Fruit fly (Drosophila melanogaster): ENCODE results near the gene Ugt36A1.

Gene Ugt36A1

DNA sequence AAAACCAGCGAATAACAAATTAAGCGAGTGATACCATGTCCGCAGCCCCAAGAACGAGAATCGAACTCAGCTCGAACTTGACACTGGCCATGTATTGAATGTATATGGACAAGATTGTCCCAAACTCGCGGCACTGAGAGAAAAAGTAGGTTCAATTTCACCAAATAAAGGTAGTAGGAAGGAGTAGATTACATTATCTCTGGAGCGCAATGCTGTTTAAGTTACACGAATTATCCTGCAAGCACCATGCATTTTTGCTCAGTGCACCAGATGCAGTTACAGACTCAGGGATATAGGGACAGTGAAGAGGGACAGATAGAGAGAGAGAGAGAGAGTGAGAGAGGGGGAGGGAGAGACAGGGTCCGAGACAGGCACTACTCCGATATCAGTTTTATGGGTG is 24.9 kb upstream of the Ugt36A1 start (continued):
- TF ChIP-seq crol (GFP tag; IDR thresholded peaks at IDR 0.05) (peak; percentile 48; the same call in 1 of the 2 replicates), twi (tag; optimal IDR thresholded peaks at IDR 0.05) (peak; percentile 36), al (GFP tag; IDR thresholded peaks at IDR 0.05) (no peak), Dip3 (GFP tag; optimal IDR thresholded peaks at IDR 0.05) (no peak), mld (GFP tag; IDR thresholded peaks at IDR 0.05; ENCODE audit: partially characterized antibody) (no peak), ab (GFP tag; optimal IDR thresholded peaks at IDR 0.05) (no peak), fd102C (GFP tag; optimal IDR thresholded peaks at IDR 0.05) (peak; percentile 46), CG32532 (GFP tag; IDR thresholded peaks at IDR 0.05) (no peak), CG4360 (GFP tag; IDR thresholded peaks at IDR 0.05) (no peak), CkIIα-i1 (GFP tag; IDR thresholded peaks at IDR 0.05) (no peak), CG34376 (GFP tag; optimal IDR thresholded peaks at IDR 0.05) (no peak), CG5180 (GFP tag; optimal IDR thresholded peaks at IDR 0.05) (no peak), prd (optimal IDR thresholded peaks at IDR 0.05) (no peak), prd (GFP tag; IDR thresholded peaks at IDR 0.05) (peak; percentile 80), CG18262 (tag; optimal IDR thresholded peaks at IDR 0.05) (peak; percentile 72), Hr3 (GFP tag; optimal IDR thresholded peaks at IDR 0.05) (peak; percentile 1), CG2199 (GFP tag; IDR thresholded peaks at IDR 0.05) (no peak), CG5953 (GFP tag; IDR thresholded peaks at IDR 0.05) (no peak), pzg (GFP tag; optimal IDR thresholded peaks at IDR 0.05) (no peak), CoRest (tag; optimal IDR thresholded peaks at IDR 0.05) (peak; percentile 9), aop (GFP tag; IDR thresholded peaks at IDR 0.05) (no peak), emc (GFP tag; optimal IDR thresholded peaks at IDR 0.05) (no peak), CG6683 (GFP tag; optimal IDR thresholded peaks at IDR 0.05) (no peak), fu2 (GFP tag; optimal IDR thresholded peaks at IDR 0.05) (peak; percentile 1), Nf-YC (tag; optimal IDR thresholded peaks at IDR 0.05) (no peak), CG9876 (GFP tag; optimal IDR thresholded peaks at IDR 0.05) (peak; percentile 27), vfl (GFP tag; optimal IDR thresholded peaks at IDR 0.05) (no peak), Dbx (GFP tag; IDR thresholded peaks at IDR 0.05) (no peak), CG11560 (tag; IDR thresholded peaks at IDR 0.05) (no peak), CG15011 (GFP tag; optimal IDR thresholded peaks at IDR 0.05) (no peak), jing (GFP tag; optimal IDR thresholded peaks at IDR 0.05) (peak; percentile 15), CHES-1-like (GFP tag; optimal IDR thresholded peaks at IDR 0.05) (no peak), CG32772 (GFP tag; IDR thresholded peaks at IDR 0.05) (0 out of 2 replicates have a peak, but pooled peaks have one; percentile 17), CG17359 (tag; optimal IDR thresholded peaks at IDR 0.05) (peak; percentile 32), CG8359 (GFP tag; optimal IDR thresholded peaks at IDR 0.05; ENCODE audit: borderline replicate concordance) (peak; percentile 13), gcm2 (GFP tag; optimal IDR thresholded peaks at IDR 0.05) (no peak), Dp (GFP tag; optimal IDR thresholded peaks at IDR 0.05) (no peak), CG12942 (GFP tag; optimal IDR thresholded peaks at IDR 0.05) (no peak), MTF-1 (GFP tag; optimal IDR thresholded peaks at IDR 0.05; ENCODE audit: borderline replicate concordance) (no peak), wor (GFP tag; IDR thresholded peaks at IDR 0.05) (no peak), CG10959 (GFP tag; IDR thresholded peaks at IDR 0.05) (peak; percentile 78), CG14050 (GFP tag; IDR thresholded peaks at IDR 0.05) (no peak), CG11398 (GFP tag; optimal IDR thresholded peaks at IDR 0.05) (no peak), Usf (GFP tag; optimal IDR thresholded peaks at IDR 0.05) (peak; percentile 31), CG30403 (GFP tag; optimal IDR thresholded peaks at IDR 0.05) (peak; percentile 38), oc (tag; optimal IDR thresholded peaks at IDR 0.05) (no peak), dm (GFP tag; optimal IDR thresholded peaks at IDR 0.05) (peak; percentile 36), Aef1 (GFP tag; IDR thresholded peaks at IDR 0.05) (no peak), Blimp-1 (GFP tag; optimal IDR thresholded peaks at IDR 0.05) (peak; percentile 37), bowl (GFP tag; IDR thresholded peaks at IDR 0.05) (no peak), CG12769 (tag; optimal IDR thresholded peaks at IDR 0.05) (peak; percentile 34), ssp (GFP tag; IDR thresholded peaks at IDR 0.05) (no peak)
